Worm (Caenorhabditis elegans) whole organism, L1 larva: ENCODE data around the gene C02F4.4.

Experiments used
- C04F5.9 ChIP-seq: sonication (generic microtip); optimal IDR thresholded peaks from 2 replicates; lab custom pipeline; 2016; ENCODE audit warnings: missing genetic modification characterization, missing compliant biosample characterization
- C16A3.4 ChIP-seq: fragments of 150-350 bp; optimal IDR thresholded peaks from 2 replicates; lab custom pipeline; 2014; ENCODE audit warnings: missing biosample characterization, missing genetic modification characterization
- C34B4.2 ChIP-seq: sonication (generic microtip); optimal IDR thresholded peaks from 2 replicates; lab custom pipeline; 2017; ENCODE audit warnings: mild to moderate bottlenecking, missing genetic modification characterization, missing compliant biosample characterization
- F16B12.6 ChIP-seq: fragments of 150-350 bp; optimal IDR thresholded peaks from 2 replicates; lab custom pipeline; 2014; ENCODE audit warnings: missing biosample characterization, missing genetic modification characterization
- aha-1 ChIP-seq: fragments of 150-350 bp; optimal IDR thresholded peaks from 2 replicates; lab custom pipeline; 2014; ENCODE audit warnings: missing biosample characterization, missing genetic modification characterization
- alr-1 ChIP-seq: fragments of 200-800 bp; sonication (Bioruptor generic); optimal IDR thresholded peaks from 2 replicates; lab custom pipeline; 2018; ENCODE audit warnings: borderline replicate concordance, mild to moderate bottlenecking, missing genetic modification characterization, missing compliant biosample characterization
- aly-2 ChIP-seq: fragments of 150-350 bp; optimal IDR thresholded peaks from 2 replicates; lab custom pipeline; 2014; ENCODE audit warnings: missing biosample characterization, missing genetic modification characterization
- ceh-8 ChIP-seq: fragments of 200-800 bp; sonication (Bioruptor generic); optimal IDR thresholded peaks from 2 replicates; lab custom pipeline; 2018; ENCODE audit warnings: mild to moderate bottlenecking, missing genetic modification characterization, moderate library complexity, missing compliant biosample characterization
- ceh-90 ChIP-seq: sonication (generic microtip); optimal IDR thresholded peaks from 2 replicates; lab custom pipeline; 2016; ENCODE audit warnings: missing genetic modification characterization, missing compliant biosample characterization
- ces-1 ChIP-seq: fragments of 150-350 bp; optimal IDR thresholded peaks from 2 replicates; lab custom pipeline; 2014; ENCODE audit warnings: missing biosample characterization, missing genetic modification reagents, missing genetic modification characterization
- dsc-1 ChIP-seq: sonication (generic microtip); optimal IDR thresholded peaks from 2 replicates; lab custom pipeline; 2016; ENCODE audit warnings: mild to moderate bottlenecking, missing genetic modification characterization, missing compliant biosample characterization
- efl-1 ChIP-seq, 4 experiments: fragments of 150-350 bp; optimal IDR thresholded peaks in 3 of 4; peaks in 1 of 4; 1 replicate in 1 of 4; 2 replicates in 3 of 4; lab custom pipeline; 2014; ENCODE audit warnings: missing biosample characterization in 2 of 4, missing genetic modification characterization in 2 of 4, missing genetic modification reagents in 2 of 4
- efl-3 ChIP-seq: fragments of 200-800 bp; sonication (Bioruptor generic); optimal IDR thresholded peaks from 2 replicates; lab custom pipeline; 2018; ENCODE audit warnings: mild to moderate bottlenecking, missing genetic modification characterization, missing compliant biosample characterization
- egl-13 ChIP-seq: sonication (generic microtip); optimal IDR thresholded peaks from 2 replicates; lab custom pipeline; 2016; ENCODE audit warnings: missing genotype, missing genetic modification reagents, missing genetic modification characterization, missing compliant biosample characterization
- egl-27 ChIP-seq, 2 experiments: fragments of 150-350 bp in 1 of 2; sonication (generic microtip); optimal IDR thresholded peaks; 3 replicates each; lab custom pipeline; 2017 to 2018; ENCODE audit warnings: missing biosample characterization in 2 of 2, missing genetic modification characterization in 2 of 2, missing genetic modification reagents in 2 of 2
- elt-3 ChIP-seq, 6 experiments: fragments of 150-350 bp in 1 of 6; sonication (generic microtip); optimal IDR thresholded peaks; 2 replicates each; lab custom pipeline; 2017 to 2018; ENCODE audit warnings: missing biosample characterization in 6 of 6, missing genetic modification characterization in 6 of 6, inconsistent platforms in 1 of 6
- fkh-10 ChIP-seq: sonication (generic microtip); optimal IDR thresholded peaks from 2 replicates; lab custom pipeline; 2017; ENCODE audit warnings: missing biosample characterization, missing genetic modification reagents, missing genetic modification characterization
- fkh-4 ChIP-seq: sonication (generic microtip); optimal IDR thresholded peaks from 2 replicates; lab custom pipeline; 2016; ENCODE audit warnings: missing compliant biosample characterization, missing genetic modification characterization, borderline replicate concordance
- fos-1 ChIP-seq: fragments of 150-350 bp; optimal IDR thresholded peaks from 2 replicates; lab custom pipeline; 2014; ENCODE audit warnings: missing biosample characterization, missing genetic modification characterization
- hlh-4 ChIP-seq: sonication (generic microtip); optimal IDR thresholded peaks from 2 replicates; lab custom pipeline; 2016; ENCODE audit warnings: mild to moderate bottlenecking, missing genetic modification characterization, missing compliant biosample characterization
- hpl-2 ChIP-seq: fragments of 150-350 bp; optimal IDR thresholded peaks from 2 replicates; lab custom pipeline; 2014; ENCODE audit warnings: missing biosample characterization, missing genetic modification reagents, missing genetic modification characterization
- isw-1 ChIP-seq: fragments of 200-800 bp; sonication (Bioruptor generic); IDR thresholded peaks from 2 replicates; pipeline ENCODE4 v1.3.6; 2022; ENCODE audit warnings: missing genetic modification characterization, missing compliant biosample characterization
- jun-1 ChIP-seq: fragments of 150-350 bp; optimal IDR thresholded peaks from 2 replicates; lab custom pipeline; 2014; ENCODE audit warnings: missing biosample characterization, missing genetic modification reagents, missing genetic modification characterization
- lin-35 ChIP-seq, 2 experiments: fragments of 150-350 bp; optimal IDR thresholded peaks; 2 replicates each; lab custom pipeline; 2014; ENCODE audit warnings: missing biosample characterization in 2 of 2, missing genetic modification characterization in 2 of 2, missing genetic modification reagents in 2 of 2
- lir-3 ChIP-seq: sonication (generic microtip); optimal IDR thresholded peaks from 2 replicates; lab custom pipeline; 2016; ENCODE audit warnings: mild to moderate bottlenecking, missing genetic modification characterization, moderate library complexity, missing compliant biosample characterization; ENCODE audit not compliant: poor library complexity
- mab-9 ChIP-seq: fragments of 200-800 bp; sonication (Bioruptor generic); IDR thresholded peaks from 2 replicates; pipeline ENCODE4 v1.3.6; 2022; ENCODE audit warnings: missing genetic modification reagents, missing genetic modification characterization, missing compliant biosample characterization
- mdl-1 ChIP-seq, 2 experiments: fragments of 150-350 bp; optimal IDR thresholded peaks; 2 replicates each; lab custom pipeline; 2014 to 2017; ENCODE audit warnings: missing biosample characterization in 2 of 2, missing genetic modification characterization in 2 of 2, inconsistent platforms in 1 of 2
- nhr-12 ChIP-seq: sonication (generic microtip); optimal IDR thresholded peaks from 2 replicates; lab custom pipeline; 2017; ENCODE audit warnings: missing biosample characterization, missing genetic modification characterization
- nhr-19 ChIP-seq: fragments of 200-800 bp; sonication (Bioruptor generic); conservative IDR thresholded peaks from 2 replicates; pipeline ENCODE4 v1.3.6; 2022; ENCODE audit warnings: missing genetic modification characterization, missing compliant biosample characterization
- nhr-47 ChIP-seq: sonication (generic microtip); optimal IDR thresholded peaks from 2 replicates; lab custom pipeline; 2016; ENCODE audit warnings: mild to moderate bottlenecking, missing genetic modification characterization, moderate library complexity, missing compliant biosample characterization
- nhr-84 ChIP-seq: sonication (generic microtip); optimal IDR thresholded peaks from 2 replicates; lab custom pipeline; 2017; ENCODE audit warnings: missing biosample characterization, missing genetic modification characterization
- nhr-90 ChIP-seq: sonication (generic microtip); optimal IDR thresholded peaks from 2 replicates; lab custom pipeline; 2016; ENCODE audit warnings: mild to moderate bottlenecking, missing genetic modification characterization, missing compliant biosample characterization; ENCODE audit not compliant: poor library complexity
- pax-3 ChIP-seq: fragments of 200-800 bp; sonication (Bioruptor generic); optimal IDR thresholded peaks from 2 replicates; lab custom pipeline; 2018; ENCODE audit warnings: mild to moderate bottlenecking, missing genetic modification characterization, moderate library complexity, missing compliant biosample characterization
- sox-4 ChIP-seq: sonication (generic microtip); optimal IDR thresholded peaks from 2 replicates; lab custom pipeline; 2016; ENCODE audit warnings: missing genetic modification characterization, missing compliant biosample characterization
- sup-37 ChIP-seq: fragments of 200-800 bp; sonication (Bioruptor generic); optimal IDR thresholded peaks from 2 replicates; lab custom pipeline; 2018; ENCODE audit warnings: mild to moderate bottlenecking, missing genetic modification characterization, missing compliant biosample characterization
- swsn-7 ChIP-seq: sonication (generic microtip); optimal IDR thresholded peaks from 2 replicates; lab custom pipeline; 2016; ENCODE audit warnings: missing genetic modification characterization, missing compliant biosample characterization
- tlp-1 ChIP-seq: fragments of 150-350 bp; optimal IDR thresholded peaks from 2 replicates; lab custom pipeline; 2014; ENCODE audit warnings: missing biosample characterization, missing genetic modification characterization
- unc-62 ChIP-seq: fragments of 150-350 bp; optimal IDR thresholded peaks from 2 replicates; lab custom pipeline; 2014; ENCODE audit warnings: missing biosample characterization, missing genetic modification reagents, missing genetic modification characterization
- unc-86 ChIP-seq: sonication (generic microtip); optimal IDR thresholded peaks from 2 replicates; lab custom pipeline; 2016; ENCODE audit warnings: missing genetic modification characterization, missing compliant biosample characterization
- vab-15 ChIP-seq: sonication (generic microtip); optimal IDR thresholded peaks from 2 replicates; lab custom pipeline; 2017; ENCODE audit warnings: missing genotype, mild to moderate bottlenecking, missing genetic modification characterization, missing compliant biosample characterization
- xbp-1 ChIP-seq: sonication (generic microtip); optimal IDR thresholded peaks from 2 replicates; lab custom pipeline; 2016; ENCODE audit warnings: missing genetic modification characterization, missing compliant biosample characterization
- zag-1 ChIP-seq: fragments of 150-350 bp; optimal IDR thresholded peaks from 2 replicates; lab custom pipeline; 2014; ENCODE audit warnings: missing biosample characterization, missing genetic modification characterization
- zip-4 ChIP-seq: fragments of 200-800 bp; sonication (Bioruptor generic); optimal IDR thresholded peaks from 2 replicates; lab custom pipeline; 2018; ENCODE audit warnings: mild to moderate bottlenecking, missing genetic modification characterization, moderate library complexity, missing compliant biosample characterization

The C02F4.4 gene

ce11 chrIV:10483607-10484117 lies 31.4 kb downstream of the C02F4.4 start, which contains the start of the genes F01D4.5 and ced-5 (continued):
- TF ChIP-seq dsc-1 (tag; lab: Kevin White, UChicago) (peak; percentile 95), isw-1 (GFP tag; lab: Robert Waterston, UW) (peak; percentile 79), C34B4.2 (tag; lab: Kevin White, UChicago) (peak; percentile 35), F16B12.6 (tag; lab: Kevin White, UChicago) (peak; percentile 21), nhr-90 (peak; percentile 98), aha-1 (tag; lab: Kevin White, UChicago) (no peak), efl-1 (optimal IDR thresholded peaks at IDR 0.05; lab: Kevin White, UChicago) (peak; percentile 69 to 80), efl-1 (GFP tag; optimal IDR thresholded peaks at IDR 0.05 in 1 of 2; lab: Kevin White, UChicago) (peak; percentile 81 to 97), fkh-4 (tag; lab: Kevin White, UChicago) (peak; percentile 99), hpl-2 (GFP tag; lab: Kevin White, UChicago) (no peak), efl-3 (GFP tag; lab: Kevin White, UChicago) (peak; percentile 77), egl-27 (tag; optimal IDR thresholded peaks at IDR 0.05; lab: Kevin White, UChicago) (no peak), aly-2 (tag; lab: Kevin White, UChicago) (peak; percentile 56), zip-4 (peak; percentile 73), nhr-47 (tag; lab: Kevin White, UChicago) (peak; percentile 94), pax-3 (tag; lab: Kevin White, UChicago) (peak; percentile 95), egl-13 (tag; lab: Kevin White, UChicago) (peak; percentile 96), hlh-4 (tag; lab: Kevin White, UChicago) (peak; percentile 94), nhr-12 (tag; lab: Kevin White, UChicago) (no peak), C04F5.9 (peak; percentile 92), nhr-84 (tag; lab: Kevin White, UChicago) (no peak), vab-15 (peak; percentile 4), lir-3 (tag; lab: Kevin White, UChicago) (peak; percentile 98), C16A3.4 (peak; percentile 74), mab-9 (peak; percentile 87), zag-1 (no peak), tlp-1 (tag; lab: Kevin White, UChicago) (no peak), sox-4 (peak; percentile 96), fkh-10 (GFP tag; lab: Kevin White, UChicago) (no peak), jun-1 (tag; lab: Kevin White, UChicago) (peak; percentile 58), ceh-90 (tag; lab: Kevin White, UChicago) (peak; percentile 99), alr-1 (tag; lab: Kevin White, UChicago) (no peak), unc-86 (peak; percentile 77), mdl-1 (tag; optimal IDR thresholded peaks at IDR 0.05; lab: Kevin White, UChicago) (peak in 1 of 2 experiments; percentile 70), xbp-1 (peak; percentile 92), sup-37 (peak; percentile 83), elt-3 (tag; optimal IDR thresholded peaks at IDR 0.05; lab: Kevin White, UChicago) (peak in 3 of 6 experiments; percentile 5 to 77 (median 41)), unc-62 (GFP tag; lab: Kevin White, UChicago) (no peak), nhr-19 (peak; percentile 92), swsn-7 (tag; lab: Kevin White, UChicago) (peak; percentile 90), fos-1 (tag; lab: Kevin White, UChicago) (peak; percentile 51), lin-35 (GFP tag; optimal IDR thresholded peaks at IDR 0.05; lab: Kevin White, UChicago) (peak; percentile 70 to 86), ceh-8 (GFP tag; lab: Kevin White, UChicago) (peak; percentile 88), ces-1 (GFP tag; lab: Kevin White, UChicago) (no peak)
